Worm (Caenorhabditis elegans) whole organism, L4/young adult: ENCODE measurements around the gene mrpl-20.

Source experiments
- W03F9.2 ChIP-seq: fragments of 150-350 bp; optimal IDR thresholded peaks from 2 replicates; lab custom pipeline; 2014; ENCODE audit warnings: missing biosample characterization, missing genetic modification characterization
- dao-5 ChIP-seq: sonication (generic microtip); optimal IDR thresholded peaks from 2 replicates; lab custom pipeline; 2016; ENCODE audit warnings: missing genotype, missing genetic modification characterization, moderate library complexity, missing compliant biosample characterization
- him-1 ChIP-seq: sonication (generic microtip); optimal IDR thresholded peaks from 2 replicates; lab custom pipeline; 2016; ENCODE audit warnings: missing genotype, missing genetic modification reagents, missing genetic modification characterization, missing compliant biosample characterization

The mrpl-20 gene

DNA sequence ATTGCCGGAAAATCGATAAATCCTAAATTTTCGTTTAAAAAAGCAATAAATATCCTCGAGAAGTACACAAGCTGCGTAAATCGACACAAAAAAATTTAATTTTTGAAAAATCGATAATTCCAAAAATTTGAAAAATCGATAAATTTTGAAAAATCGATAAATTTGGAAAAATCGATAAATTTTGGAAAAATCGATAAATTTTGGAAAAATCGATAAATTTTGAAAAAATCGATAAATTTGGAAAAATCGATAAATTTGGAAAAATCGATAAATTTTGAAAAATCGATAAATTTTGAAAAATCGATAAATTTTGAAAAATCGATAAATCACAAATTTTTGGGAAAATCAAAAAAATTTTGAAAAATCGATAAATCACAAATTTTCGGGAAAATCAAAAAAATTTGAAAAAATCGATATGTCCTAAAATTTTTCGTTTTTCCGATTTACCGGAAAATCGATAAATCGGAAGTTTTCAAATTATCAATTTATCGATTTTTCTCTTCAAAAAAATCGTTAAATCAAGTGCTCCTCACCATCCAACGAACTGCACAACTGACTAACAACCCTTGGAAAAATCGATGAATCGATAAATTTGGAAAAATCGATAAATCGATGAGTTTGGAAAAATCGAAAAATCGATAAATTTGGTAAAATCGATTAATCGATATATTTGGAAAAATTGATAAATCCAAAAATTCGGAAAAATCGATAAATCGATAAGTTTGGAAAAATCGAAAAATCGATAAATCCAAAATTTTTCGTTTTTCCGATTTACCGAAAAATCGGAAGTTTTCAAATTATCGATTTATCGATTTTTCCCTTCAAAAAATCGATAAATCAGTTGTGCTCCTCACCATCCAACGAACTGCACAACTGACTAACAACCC is 22.2 kb upstream of the mrpl-20 start:
- TF ChIP-seq him-1 (tag; lab: Kevin White, UChicago), result no peak
- TF ChIP-seq dao-5, result no peak
- TF ChIP-seq W03F9.2 (tag; lab: Kevin White, UChicago), result no peak

DNA sequence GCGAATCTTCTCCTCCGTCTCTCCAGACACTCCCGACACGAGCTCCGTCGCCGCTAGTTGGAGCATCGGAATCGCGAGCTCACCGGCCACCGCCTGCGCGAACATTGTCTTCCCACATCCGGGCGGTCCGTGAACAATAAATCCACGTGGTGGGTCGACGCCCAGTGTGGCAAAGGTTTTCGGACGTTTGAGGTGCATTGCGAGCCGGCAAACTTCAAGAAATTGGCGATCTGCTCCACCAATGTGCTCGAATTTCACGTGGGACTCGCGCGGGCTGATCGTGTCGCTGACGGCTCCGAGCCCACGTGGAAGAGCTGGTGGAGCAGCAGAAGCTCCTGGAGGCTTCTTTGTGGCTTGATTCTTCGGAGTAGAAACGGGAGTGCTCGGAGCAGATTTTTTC is 21.5 kb upstream of the mrpl-20 start:
- TF ChIP-seq W03F9.2 (tag; lab: Kevin White, UChicago), result no peak
- TF ChIP-seq him-1 (tag; lab: Kevin White, UChicago), result no peak
- no peak for TF ChIP-seq dao-5

ce11 chrII:13320811-13321210 is 17.3 kb upstream of the mrpl-20 start, which contains the start of gene mac-1:
Gene mac-1 (minus strand): TSS chrII:13320911.
- TF ChIP-seq dao-5, result no peak
- TF ChIP-seq him-1 (tag; lab: Kevin White, UChicago), result no peak
- no peak for TF ChIP-seq W03F9.2 (tag; lab: Kevin White, UChicago)

ce11 chrII:13321235-13321634 is 16.8 kb upstream of the mrpl-20 start:
- TF ChIP-seq W03F9.2 (tag; lab: Kevin White, UChicago) (no peak), dao-5 (no peak), him-1 (tag; lab: Kevin White, UChicago) (no peak)

ce11 chrII:13325290-13325689 is 12.8 kb upstream of the mrpl-20 start:
- TF ChIP-seq W03F9.2 (tag; lab: Kevin White, UChicago), result no peak
- no peak for TF ChIP-seq him-1 (tag; lab: Kevin White, UChicago)
- no peak for TF ChIP-seq dao-5

ce11 chrII:13326478-13326877 is 11.6 kb upstream of the mrpl-20 start:
- no peak for TF ChIP-seq W03F9.2 (tag; lab: Kevin White, UChicago)
- no peak for TF ChIP-seq him-1 (tag; lab: Kevin White, UChicago)

- no peak for TF ChIP-seq him-1 (tag; lab: Kevin White, UChicago)
Measured at ce11 chrII:13330359-13330758, 7.7 kb upstream of the mrpl-20 start, which contains the start of gene sam-10. Gene sam-10 (minus strand): TSS chrII:13330525.

ce11 chrII:13333103-13333764 is 4.8 kb upstream of the mrpl-20 start:
- TF ChIP-seq W03F9.2 (tag; lab: Kevin White, UChicago), result no peak
- no peak for TF ChIP-seq dao-5
- no peak for TF ChIP-seq him-1 (tag; lab: Kevin White, UChicago)

DNA sequence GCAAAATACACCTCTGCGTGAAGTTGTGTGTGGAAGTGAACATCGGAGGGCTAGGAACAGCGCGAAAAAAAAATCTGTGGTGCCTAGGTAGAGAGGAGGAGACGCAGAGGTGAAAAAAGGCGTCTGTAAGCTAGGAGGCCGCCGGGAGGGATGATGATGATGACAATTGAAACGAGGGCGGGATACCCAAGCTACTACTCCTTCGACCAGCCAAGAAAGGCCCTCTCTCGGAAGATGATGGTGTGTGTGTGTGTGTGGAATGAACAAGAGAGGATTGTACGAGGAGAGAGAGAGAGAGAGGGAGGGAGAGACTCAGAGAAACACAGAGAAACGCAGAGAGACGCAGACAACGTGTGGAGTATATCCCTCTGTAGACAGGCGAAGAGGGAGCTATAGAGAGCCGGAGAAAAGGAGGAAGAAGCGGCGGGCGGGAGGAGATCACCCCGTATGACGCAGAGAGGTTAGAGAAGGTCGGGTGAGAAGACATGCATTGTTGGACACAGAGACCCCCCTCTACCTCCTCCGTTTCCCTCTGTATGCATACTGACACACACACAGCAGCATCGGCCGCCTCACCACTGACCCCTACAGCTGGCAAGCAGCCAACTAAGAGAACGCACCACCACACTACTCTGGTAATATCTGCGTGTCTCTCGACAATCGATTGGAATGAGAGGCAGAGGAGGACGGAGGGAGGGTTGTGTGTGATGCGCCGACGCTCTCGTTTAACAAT is 2.9 kb upstream of the mrpl-20 start:
- TF ChIP-seq dao-5, result no peak
- peak; percentile 13 for TF ChIP-seq W03F9.2 (tag; lab: Kevin White, UChicago)
- TF ChIP-seq him-1 (tag; lab: Kevin White, UChicago), result peak; percentile 91

- TF ChIP-seq dao-5 (no peak), him-1 (tag; lab: Kevin White, UChicago) (no peak), W03F9.2 (tag; lab: Kevin White, UChicago) (no peak)
Measured at ce11 chrII:13339984-13340383, 1.9 kb downstream of the mrpl-20 start.

DNA sequence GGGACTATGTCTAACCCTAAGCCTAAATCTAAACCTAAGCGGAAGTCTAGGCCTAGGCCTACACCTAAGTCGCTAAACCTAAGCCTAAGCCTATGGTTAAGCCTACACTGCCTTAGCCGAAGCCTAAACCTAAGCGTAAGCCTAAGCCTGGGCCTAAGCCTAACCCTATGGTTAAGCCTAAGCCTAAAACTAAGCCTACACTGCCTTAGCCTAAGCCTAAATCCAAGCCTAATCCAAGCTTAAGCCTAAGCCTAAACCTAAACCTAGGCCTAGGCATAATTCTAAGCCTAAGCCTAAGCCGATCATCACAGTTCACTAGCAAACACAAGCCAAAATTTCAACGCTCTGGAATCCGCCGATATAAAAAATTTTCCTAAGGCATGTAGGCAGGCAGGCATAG is 3.2 kb downstream of the mrpl-20 start:
- TF ChIP-seq dao-5, result no peak

- TF ChIP-seq dao-5 (no peak), him-1 (tag; lab: Kevin White, UChicago) (no peak), W03F9.2 (tag; lab: Kevin White, UChicago) (no peak)
Measured at ce11 chrII:13356092-13356491, 18.0 kb downstream of the mrpl-20 start, which contains the start of gene dmsr-3. Gene dmsr-3 (minus strand): TSS chrII:13356192.

DNA sequence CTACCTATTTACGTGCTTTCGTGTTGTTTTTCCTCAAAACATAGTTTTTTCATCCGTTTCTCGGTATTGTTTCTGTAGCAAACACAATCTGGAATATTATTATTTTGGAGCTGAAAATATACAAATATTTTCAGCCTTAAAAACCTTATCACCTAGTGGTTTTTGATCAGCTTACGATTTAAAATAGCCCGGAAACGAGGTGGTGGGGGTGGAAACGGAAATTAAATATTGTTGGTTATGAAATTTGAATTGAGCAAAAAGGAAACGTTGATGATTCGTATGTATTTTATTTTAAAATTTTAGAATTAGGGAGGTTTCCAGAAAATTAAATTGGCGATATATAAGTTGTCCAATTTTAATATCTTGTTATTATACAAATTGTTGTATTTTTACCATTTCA is 29.7 kb downstream of the mrpl-20 start:
- TF ChIP-seq dao-5 (no peak), W03F9.2 (tag; lab: Kevin White, UChicago) (no peak), him-1 (tag; lab: Kevin White, UChicago) (no peak)

DNA sequence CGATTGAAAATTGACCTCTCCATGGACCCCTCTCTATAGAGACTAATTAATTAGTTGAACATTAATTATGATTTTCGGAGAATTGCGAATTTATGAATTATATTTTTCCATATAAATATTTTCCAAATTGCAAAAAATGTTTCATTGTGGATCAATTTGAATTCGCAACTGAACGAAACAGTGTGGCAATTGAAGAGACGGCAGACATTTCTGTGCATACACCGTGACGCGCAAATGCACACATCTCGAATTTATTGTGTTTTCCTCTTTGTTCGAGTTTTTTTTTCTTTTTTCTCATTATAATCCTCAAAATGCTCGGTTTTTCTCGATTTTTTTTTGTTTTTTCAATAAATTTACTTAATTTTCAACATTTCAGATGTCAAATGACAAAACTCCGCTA is 31.1 kb downstream of the mrpl-20 start, which contains the start of gene Y48C3A.20:
Gene Y48C3A.20 (plus strand): TSS at position 377 of the 400 bp plus-strand sequence.
- TF ChIP-seq W03F9.2 (tag; lab: Kevin White, UChicago) (peak; percentile 91), him-1 (tag; lab: Kevin White, UChicago) (no peak)
